Worm (Caenorhabditis elegans) whole organism, L4 larva: ENCODE results near the gene W08F4.1.

ENCODE experiments used
- F49E8.2 ChIP-seq: sonication (generic microtip); optimal IDR thresholded peaks from 2 replicates; lab custom pipeline; 2016; ENCODE audit warnings: missing compliant biosample characterization, mild to moderate bottlenecking, missing genetic modification characterization, borderline replicate concordance
- R02D3.7 ChIP-seq: fragments of 150-350 bp; sonication (generic microtip); optimal IDR thresholded peaks from 3 replicates; lab custom pipeline; 2014; ENCODE audit warnings: missing biosample characterization, missing genetic modification characterization
- T20F7.1 ChIP-seq: fragments of 200-800 bp; sonication (Bioruptor generic); optimal IDR thresholded peaks from 2 replicates; lab custom pipeline; 2018; ENCODE audit warnings: mild to moderate bottlenecking, missing genetic modification characterization, missing compliant biosample characterization
- ces-1 ChIP-seq: fragments of 150-350 bp; sonication (generic microtip); optimal IDR thresholded peaks from 4 replicates; lab custom pipeline; 2014; ENCODE audit warnings: missing biosample characterization, missing genetic modification reagents, missing genetic modification characterization
- lin-13 ChIP-seq: fragments of 150-350 bp; optimal IDR thresholded peaks from 2 replicates; lab custom pipeline; 2014; ENCODE audit warnings: missing biosample characterization, missing genetic modification reagents, missing genetic modification characterization
- nhr-28 ChIP-seq: fragments of 150-350 bp; optimal IDR thresholded peaks from 2 replicates; lab custom pipeline; 2014; ENCODE audit warnings: missing biosample characterization, missing genetic modification characterization
- nhr-42 ChIP-seq: fragments of 200-800 bp; sonication (Bioruptor generic); IDR thresholded peaks from 2 replicates; pipeline ENCODE4 v1.3.6; 2022; ENCODE audit warnings: missing genetic modification characterization, missing compliant biosample characterization

DNA sequence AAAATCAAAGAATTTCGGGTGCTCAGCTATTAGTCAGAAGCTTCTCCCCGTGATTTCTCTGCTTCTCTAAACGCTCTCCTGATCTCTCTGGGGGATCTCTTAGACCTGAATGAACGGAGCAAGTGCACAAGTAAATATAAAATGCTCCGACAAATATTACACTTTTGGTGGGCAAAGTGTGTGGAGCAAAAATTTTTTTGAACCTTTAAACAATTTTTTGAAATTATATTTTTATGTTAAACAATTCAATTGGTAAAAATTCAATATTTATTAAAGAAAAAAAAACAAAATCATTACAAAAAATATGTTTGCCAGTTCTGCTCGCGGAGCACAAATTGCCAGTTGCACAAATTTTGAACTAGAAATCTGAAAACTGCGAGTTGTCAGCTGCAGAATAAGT is 46.1 kb downstream of the W08F4.1 start, which contains the start of gene K07E8.6:
- TF ChIP-seq nhr-28 (tag; lab: Kevin White, UChicago) (no peak), F49E8.2 (tag; lab: Kevin White, UChicago) (no peak), nhr-42 (GFP tag; lab: Robert Waterston, UW) (no peak), T20F7.1 (GFP tag; lab: Kevin White, UChicago) (no peak), lin-13 (GFP tag; lab: Kevin White, UChicago) (no peak), R02D3.7 (tag; lab: Kevin White, UChicago) (no peak), ces-1 (GFP tag; lab: Kevin White, UChicago) (no peak)
